Worm (Caenorhabditis elegans): ENCODE measurements around the gene T16H12.9.

- TF ChIP-seq aha-1 (tag; optimal IDR thresholded peaks at IDR 0.05): no peak
- no peak for TF ChIP-seq skn-1 (tag; optimal IDR thresholded peaks at IDR 0.05)
- TF ChIP-seq lin-13 (GFP tag; optimal IDR thresholded peaks at IDR 0.05): no peak
- no peak for TF ChIP-seq sptf-1 (tag; optimal IDR thresholded peaks at IDR 0.05)
- TF ChIP-seq unc-62 (GFP tag; optimal IDR thresholded peaks at IDR 0.05): no peak
- no peak for TF ChIP-seq Y116A8C.19 (tag; optimal IDR thresholded peaks at IDR 0.05; ENCODE audit: borderline replicate concordance)
- TF ChIP-seq dpl-1 (GFP tag; optimal IDR thresholded peaks at IDR 0.05): no peak
These were observed 31.6 kb downstream of the T16H12.9 start, which contains the start of gene K08E5.6 for ce11 chrIII:10140732-10141131.
